Worm (Caenorhabditis elegans): ENCODE data around the gene idpb-5.

The idpb-5 gene

DNA sequence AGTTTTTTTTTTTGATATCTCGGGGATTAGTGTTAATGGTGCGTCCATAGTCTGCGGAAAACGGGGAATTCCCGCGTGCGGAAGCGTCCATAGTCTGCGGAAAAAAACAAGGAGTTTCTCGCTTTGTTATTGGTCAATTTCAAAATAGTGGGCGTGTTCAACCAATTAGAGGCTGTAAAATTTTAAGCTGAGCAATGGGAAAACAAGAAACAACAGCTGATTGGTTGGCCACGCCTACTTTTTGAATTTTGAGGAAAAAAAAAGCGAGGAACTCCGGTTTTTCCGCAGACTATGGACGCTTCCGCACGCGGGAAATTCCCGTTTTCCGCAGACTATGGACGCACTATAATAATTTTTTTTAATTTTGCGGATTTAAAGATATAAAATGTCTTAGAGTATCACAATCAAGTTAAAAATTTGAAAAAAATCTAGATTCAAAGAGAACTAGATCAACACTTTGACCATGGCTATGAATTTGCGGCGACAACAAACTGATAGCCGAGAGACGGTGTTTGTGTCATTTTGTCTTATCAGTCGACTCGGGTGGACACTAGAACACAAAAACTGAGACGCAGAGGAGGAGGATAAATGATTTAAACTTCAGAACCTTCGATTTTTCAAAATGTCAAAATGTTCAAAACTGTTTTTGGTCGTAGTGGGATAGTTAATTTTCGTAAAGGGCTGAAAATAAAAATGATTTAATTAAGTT is 16.0 kb upstream of the idpb-5 start:
- TF ChIP-seq ama-1 (optimal IDR thresholded peaks at IDR 0.05) (peak; percentile 6), fos-1 (tag; optimal IDR thresholded peaks at IDR 0.05) (peak; percentile 54)

DNA sequence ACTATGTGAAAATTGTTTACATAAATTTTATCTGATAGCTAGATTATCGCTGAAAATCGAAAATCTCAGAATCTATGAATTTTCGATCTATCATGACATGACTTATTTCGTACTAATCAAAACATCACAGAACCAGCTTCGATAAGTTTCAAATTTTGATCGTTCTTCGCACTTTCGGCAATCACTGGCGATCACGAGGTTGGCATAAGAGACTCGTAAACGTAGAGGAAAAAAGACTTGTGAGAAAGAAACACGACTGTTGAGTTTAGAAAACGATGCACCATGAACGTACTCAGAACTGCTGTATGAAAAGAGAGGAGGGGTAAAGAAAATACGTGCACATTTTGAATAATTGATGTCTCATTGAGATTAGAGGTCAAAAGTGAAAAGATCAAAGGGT is 15.3 kb upstream of the idpb-5 start:
- TF ChIP-seq dmd-4 (tag; optimal IDR thresholded peaks at IDR 0.05), result no peak
- TF ChIP-seq ceh-16 (tag; optimal IDR thresholded peaks at IDR 0.05), result no peak
- peak; percentile 84 for TF ChIP-seq sma-3 (GFP tag; optimal IDR thresholded peaks at IDR 0.05)
- no peak for TF ChIP-seq zag-1 (tag; optimal IDR thresholded peaks at IDR 0.05)
- TF ChIP-seq nhr-129 (tag; optimal IDR thresholded peaks at IDR 0.05), result peak; percentile 98
- peak; percentile 39 for TF ChIP-seq unc-62 (GFP tag; optimal IDR thresholded peaks at IDR 0.05)
- peak; percentile 37 for TF ChIP-seq mab-5 (tag; optimal IDR thresholded peaks at IDR 0.05)
- TF ChIP-seq R02D3.7 (tag; optimal IDR thresholded peaks at IDR 0.05), result no peak
- TF ChIP-seq blmp-1 (tag; optimal IDR thresholded peaks at IDR 0.05; ENCODE audit: insufficient read depth), result peak; percentile 83
- peak; percentile 93 for TF ChIP-seq F13H6.1 (tag; optimal IDR thresholded peaks at IDR 0.05)
- TF ChIP-seq peb-1 (tag; optimal IDR thresholded peaks at IDR 0.05), result no peak
- peak; percentile 34 for TF ChIP-seq lin-39 (tag; optimal IDR thresholded peaks at IDR 0.05)
- peak; percentile 90 for TF ChIP-seq nhr-21 (tag; optimal IDR thresholded peaks at IDR 0.05)
- TF ChIP-seq unc-39 (tag; optimal IDR thresholded peaks at IDR 0.05), result no peak
- no peak for TF ChIP-seq ztf-1 (GFP tag; conservative IDR thresholded peaks at IDR 0.05)
- TF ChIP-seq C34F6.9 (tag; optimal IDR thresholded peaks at IDR 0.05), result peak; percentile 77
- peak; percentile 55 for TF ChIP-seq sem-4 (tag; optimal IDR thresholded peaks at IDR 0.05)
- TF ChIP-seq crh-2 (tag; optimal IDR thresholded peaks at IDR 0.05), result peak; percentile 96
- TF ChIP-seq lsy-2 (tag; optimal IDR thresholded peaks at IDR 0.05), result peak in 1 of 2 experiments; percentile 79
- no peak for TF ChIP-seq lin-11 (tag; optimal IDR thresholded peaks at IDR 0.05)
- no peak for TF ChIP-seq nhr-23 (tag; optimal IDR thresholded peaks at IDR 0.05)
- no peak for TF ChIP-seq elt-1 (tag; optimal IDR thresholded peaks at IDR 0.05)
- peak; percentile 81 for TF ChIP-seq gmeb-1 (tag; optimal IDR thresholded peaks at IDR 0.05)
- TF ChIP-seq Y55F3AM.14 (GFP tag; optimal IDR thresholded peaks at IDR 0.05), result no peak
- TF ChIP-seq mbf-1 (tag; optimal IDR thresholded peaks at IDR 0.05), result no peak
- TF ChIP-seq aly-2 (tag; optimal IDR thresholded peaks at IDR 0.05), result no peak
- TF ChIP-seq skn-1 (tag; optimal IDR thresholded peaks at IDR 0.05), result no peak
- peak; percentile 30 for TF ChIP-seq nhr-10 (tag; optimal IDR thresholded peaks at IDR 0.05)
- TF ChIP-seq mdl-1 (tag; optimal IDR thresholded peaks at IDR 0.05), result peak; percentile 31 to 41
- TF ChIP-seq alr-1 (tag; optimal IDR thresholded peaks at IDR 0.05), result no peak
- peak; percentile 61 for TF ChIP-seq lin-13 (GFP tag; optimal IDR thresholded peaks at IDR 0.05)
- no peak for TF ChIP-seq elt-3 (tag; optimal IDR thresholded peaks at IDR 0.05)
- no peak for TF ChIP-seq ZK546.5 (tag; optimal IDR thresholded peaks at IDR 0.05)
- TF ChIP-seq nhr-237 (tag; optimal IDR thresholded peaks at IDR 0.05), result no peak
- TF ChIP-seq nhr-11 (tag; optimal IDR thresholded peaks at IDR 0.05), result no peak
- TF ChIP-seq nhr-12 (tag; optimal IDR thresholded peaks at IDR 0.05), result no peak
- peak; percentile 78 for TF ChIP-seq ztf-4 (tag; optimal IDR thresholded peaks at IDR 0.05)
- peak; percentile 96 for TF ChIP-seq sma-9 (GFP tag; optimal IDR thresholded peaks at IDR 0.05)
- no peak for TF ChIP-seq sma-9 (tag; optimal IDR thresholded peaks at IDR 0.05)
- TF ChIP-seq snpc-4 (tag; optimal IDR thresholded peaks at IDR 0.05), result no peak
- no peak for TF ChIP-seq ztf-11 (tag; optimal IDR thresholded peaks at IDR 0.05)
- TF ChIP-seq nhr-77 (tag; optimal IDR thresholded peaks at IDR 0.05), result no peak
- TF ChIP-seq unc-55 (GFP tag; optimal IDR thresholded peaks at IDR 0.05), result no peak
- TF ChIP-seq fos-1 (tag; optimal IDR thresholded peaks at IDR 0.05), result peak; percentile 84
- peak; percentile 86 for TF ChIP-seq nhr-6 (tag; optimal IDR thresholded peaks at IDR 0.05)
- TF ChIP-seq ama-1 (optimal IDR thresholded peaks at IDR 0.05), result peak; percentile 45
- TF ChIP-seq egl-27 (tag; optimal IDR thresholded peaks at IDR 0.05), result peak; percentile 27
- no peak for TF ChIP-seq ceh-82 (tag; optimal IDR thresholded peaks at IDR 0.05)
- peak; percentile 91 for TF ChIP-seq nhr-25 (tag; optimal IDR thresholded peaks at IDR 0.05)
